Worm (Caenorhabditis elegans): Measurements from ENCODE around the gene F17C8.7.

Gene F17C8.7

ce11 chrIII:4695057-4695456, 40.5 kb upstream of the F17C8.7 start, which contains the start of gene T04A8.7:
TSS of gene T04A8.7 (plus strand) at chrIII:4695357.
- TF ChIP-seq ama-1 (optimal IDR thresholded peaks at IDR 0.05) (no peak), aly-1 (tag; optimal IDR thresholded peaks at IDR 0.05) (no peak), ceh-13 (GFP tag; optimal IDR thresholded peaks at IDR 0.05) (no peak), scrt-1 (GFP tag; IDR thresholded peaks at IDR 0.05) (no peak), tbx-37 (GFP tag; conservative IDR thresholded peaks at IDR 0.05) (no peak), flt-1 (GFP tag; IDR thresholded peaks at IDR 0.05) (no peak), hmg-4 (GFP tag; optimal IDR thresholded peaks at IDR 0.05) (no peak), hnd-1 (tag; optimal IDR thresholded peaks at IDR 0.05) (no peak), ceh-36 (tag; optimal IDR thresholded peaks at IDR 0.05) (no peak), pes-1 (GFP tag; IDR thresholded peaks at IDR 0.05) (no peak), sea-1 (GFP tag; conservative IDR thresholded peaks at IDR 0.05) (no peak), ets-7 (tag; optimal IDR thresholded peaks at IDR 0.05) (no peak), hmbx-1 (tag; optimal IDR thresholded peaks at IDR 0.05) (no peak), B0310.2 (tag; optimal IDR thresholded peaks at IDR 0.05) (no peak)

ce11 chrIII:4696903-4697302, 38.6 kb upstream of the F17C8.7 start:
- TF ChIP-seq tbx-11 (GFP tag; IDR thresholded peaks at IDR 0.05): no peak
- no peak for TF ChIP-seq ceh-13 (GFP tag; optimal IDR thresholded peaks at IDR 0.05)
- TF ChIP-seq scrt-1 (GFP tag; IDR thresholded peaks at IDR 0.05): no peak
- TF ChIP-seq ets-7 (tag; optimal IDR thresholded peaks at IDR 0.05): no peak
- TF ChIP-seq hmbx-1 (tag; optimal IDR thresholded peaks at IDR 0.05): no peak
- no peak for TF ChIP-seq hnd-1 (tag; optimal IDR thresholded peaks at IDR 0.05)
- no peak for TF ChIP-seq hmg-4 (GFP tag; optimal IDR thresholded peaks at IDR 0.05)
- TF ChIP-seq ama-1 (optimal IDR thresholded peaks at IDR 0.05): no peak
- no peak for TF ChIP-seq sea-1 (GFP tag; conservative IDR thresholded peaks at IDR 0.05)
- no peak for TF ChIP-seq tra-4 (tag; optimal IDR thresholded peaks at IDR 0.05)
- TF ChIP-seq B0310.2 (tag; optimal IDR thresholded peaks at IDR 0.05): no peak
- no peak for TF ChIP-seq pes-1 (GFP tag; IDR thresholded peaks at IDR 0.05)
- no peak for TF ChIP-seq F13C5.2 (tag; optimal IDR thresholded peaks at IDR 0.05)
- no peak for TF ChIP-seq ceh-36 (tag; optimal IDR thresholded peaks at IDR 0.05)
- TF ChIP-seq tbx-37 (GFP tag; conservative IDR thresholded peaks at IDR 0.05): no peak
- TF ChIP-seq flt-1 (GFP tag; IDR thresholded peaks at IDR 0.05): no peak
- TF ChIP-seq aly-1 (tag; optimal IDR thresholded peaks at IDR 0.05): no peak

- TF ChIP-seq ets-7 (tag; optimal IDR thresholded peaks at IDR 0.05): no peak
- TF ChIP-seq hnd-1 (tag; optimal IDR thresholded peaks at IDR 0.05): no peak
- no peak for TF ChIP-seq F13C5.2 (tag; optimal IDR thresholded peaks at IDR 0.05)
- no peak for TF ChIP-seq aly-1 (tag; optimal IDR thresholded peaks at IDR 0.05)
- TF ChIP-seq flt-1 (GFP tag; IDR thresholded peaks at IDR 0.05): no peak
- no peak for TF ChIP-seq ceh-36 (tag; optimal IDR thresholded peaks at IDR 0.05)
- TF ChIP-seq hmg-4 (GFP tag; optimal IDR thresholded peaks at IDR 0.05): no peak
- no peak for TF ChIP-seq B0310.2 (tag; optimal IDR thresholded peaks at IDR 0.05)
These were observed 37.7 kb upstream of the F17C8.7 start, which contains the start of gene dnj-18 for ce11 chrIII:4697819-4698218. TSS of gene dnj-18 (plus strand) at chrIII:4698119.

- TF ChIP-seq F13C5.2 (tag; optimal IDR thresholded peaks at IDR 0.05) (no peak), aly-1 (tag; optimal IDR thresholded peaks at IDR 0.05) (no peak), scrt-1 (GFP tag; IDR thresholded peaks at IDR 0.05) (no peak), pes-1 (GFP tag; IDR thresholded peaks at IDR 0.05) (no peak), tra-4 (tag; optimal IDR thresholded peaks at IDR 0.05) (no peak), ceh-36 (tag; optimal IDR thresholded peaks at IDR 0.05) (no peak), ceh-13 (GFP tag; optimal IDR thresholded peaks at IDR 0.05) (no peak), hnd-1 (tag; optimal IDR thresholded peaks at IDR 0.05) (no peak), ets-7 (tag; optimal IDR thresholded peaks at IDR 0.05) (no peak), hmbx-1 (tag; optimal IDR thresholded peaks at IDR 0.05) (no peak), tbx-11 (GFP tag; IDR thresholded peaks at IDR 0.05) (no peak)
These were observed 35.6 kb upstream of the F17C8.7 start, which contains the start of gene sel-13 for ce11 chrIII:4699922-4700321. TSS of gene sel-13 (minus strand) at chrIII:4700224.

- TF ChIP-seq aly-1 (tag; optimal IDR thresholded peaks at IDR 0.05): no peak
- no peak for TF ChIP-seq pes-1 (GFP tag; IDR thresholded peaks at IDR 0.05)
These were observed 31.6 kb upstream of the F17C8.7 start, which contains the start of the genes clp-2 and mrpl-16 for ce11 chrIII:4703932-4704454. TSS of gene clp-2 (minus strand) at chrIII:4704025. TSS of gene mrpl-16 (plus strand) at chrIII:4704404.

ce11 chrIII:4705207-4705606, 30.3 kb upstream of the F17C8.7 start, which contains the start of gene pgap-2:
TSS of gene pgap-2 (plus strand) at chrIII:4705507.
- TF ChIP-seq ceh-13 (GFP tag; optimal IDR thresholded peaks at IDR 0.05) (no peak), pes-1 (GFP tag; IDR thresholded peaks at IDR 0.05) (no peak), ceh-36 (tag; optimal IDR thresholded peaks at IDR 0.05) (no peak), hmbx-1 (tag; optimal IDR thresholded peaks at IDR 0.05) (no peak), flt-1 (GFP tag; IDR thresholded peaks at IDR 0.05) (no peak), sea-1 (GFP tag; conservative IDR thresholded peaks at IDR 0.05) (no peak), hnd-1 (tag; optimal IDR thresholded peaks at IDR 0.05) (no peak), ama-1 (optimal IDR thresholded peaks at IDR 0.05) (no peak), tbx-37 (GFP tag; conservative IDR thresholded peaks at IDR 0.05) (no peak), ets-7 (tag; optimal IDR thresholded peaks at IDR 0.05) (no peak), B0310.2 (tag; optimal IDR thresholded peaks at IDR 0.05) (no peak), scrt-1 (GFP tag; IDR thresholded peaks at IDR 0.05) (no peak), tbx-11 (GFP tag; IDR thresholded peaks at IDR 0.05) (no peak), F13C5.2 (tag; optimal IDR thresholded peaks at IDR 0.05) (no peak), tra-4 (tag; optimal IDR thresholded peaks at IDR 0.05) (no peak), aly-1 (tag; optimal IDR thresholded peaks at IDR 0.05) (no peak), hmg-4 (GFP tag; optimal IDR thresholded peaks at IDR 0.05) (no peak)

ce11 chrIII:4706678-4707077, 28.9 kb upstream of the F17C8.7 start, which contains the start of gene T04A8.13:
TSS of gene T04A8.13 (plus strand) at chrIII:4706978.
- TF ChIP-seq tbx-11 (GFP tag; IDR thresholded peaks at IDR 0.05) (no peak), tra-4 (tag; optimal IDR thresholded peaks at IDR 0.05) (no peak), hmg-4 (GFP tag; optimal IDR thresholded peaks at IDR 0.05) (no peak), hnd-1 (tag; optimal IDR thresholded peaks at IDR 0.05) (no peak)

ce11 chrIII:4708909-4709308, 26.6 kb upstream of the F17C8.7 start, which contains the start of gene T04A8.18:
TSS of gene T04A8.18 (plus strand) at chrIII:4709209.
- TF ChIP-seq tbx-37 (GFP tag; conservative IDR thresholded peaks at IDR 0.05) (no peak), aly-1 (tag; optimal IDR thresholded peaks at IDR 0.05) (no peak), F13C5.2 (tag; optimal IDR thresholded peaks at IDR 0.05) (no peak), tra-4 (tag; optimal IDR thresholded peaks at IDR 0.05) (no peak), ceh-13 (GFP tag; optimal IDR thresholded peaks at IDR 0.05) (no peak), ceh-36 (tag; optimal IDR thresholded peaks at IDR 0.05) (no peak), hmg-4 (GFP tag; optimal IDR thresholded peaks at IDR 0.05) (no peak), sea-1 (GFP tag; conservative IDR thresholded peaks at IDR 0.05) (no peak), B0310.2 (tag; optimal IDR thresholded peaks at IDR 0.05) (no peak), tbx-11 (GFP tag; IDR thresholded peaks at IDR 0.05) (no peak), scrt-1 (GFP tag; IDR thresholded peaks at IDR 0.05) (no peak), ets-7 (tag; optimal IDR thresholded peaks at IDR 0.05) (no peak), ama-1 (optimal IDR thresholded peaks at IDR 0.05) (no peak), hnd-1 (tag; optimal IDR thresholded peaks at IDR 0.05) (no peak), pes-1 (GFP tag; IDR thresholded peaks at IDR 0.05) (no peak), hmbx-1 (tag; optimal IDR thresholded peaks at IDR 0.05) (no peak), flt-1 (GFP tag; IDR thresholded peaks at IDR 0.05) (no peak)

Data from whole organism, early embryonic.